Fruit fly (Drosophila melanogaster): ENCODE data around the gene Pex16.

- TF ChIP-seq CG7368 (GFP tag; optimal IDR thresholded peaks at IDR 0.05) (no peak), CG6163 (GFP tag; IDR thresholded peaks at IDR 0.05) (no peak), CG3919 (GFP tag; optimal IDR thresholded peaks at IDR 0.05) (no peak), Sox15 (GFP tag; optimal IDR thresholded peaks at IDR 0.05) (no peak), CG31627 (GFP tag; optimal IDR thresholded peaks at IDR 0.05) (no peak), CG10631 (GFP tag; optimal IDR thresholded peaks at IDR 0.05) (no peak), salr (GFP tag; optimal IDR thresholded peaks at IDR 0.05) (no peak), CG6854 (GFP tag; optimal IDR thresholded peaks at IDR 0.05) (no peak), Eip93F (GFP tag; optimal IDR thresholded peaks at IDR 0.05) (no peak), CG4318 (GFP tag; optimal IDR thresholded peaks at IDR 0.05) (no peak), CG6792 (GFP tag; optimal IDR thresholded peaks at IDR 0.05) (no peak)
These were observed 41.8 kb downstream of the Pex16 start for dm6 chr3L:20736266-20736665.

Measured in whole organism, prepupa.